Fruit fly (Drosophila melanogaster) whole organism, prepupa: ENCODE data around the gene CG33096.

Experiments used
- CG10631 ChIP-seq: fragments of 200-800 bp; sonication (Bioruptor generic); optimal IDR thresholded peaks from 2 replicates; lab custom pipeline; 2016; ENCODE audit warnings: missing biosample characterization, missing genetic modification characterization
- CG10669 ChIP-seq: fragments of 200-800 bp; sonication (Bioruptor generic); optimal IDR thresholded peaks from 3 replicates; lab custom pipeline; 2018; ENCODE audit warnings: missing biosample characterization, mild to moderate bottlenecking, missing genetic modification characterization, moderate library complexity
- CG11902 ChIP-seq: fragments of 200-800 bp; sonication (Bioruptor generic); optimal IDR thresholded peaks from 3 replicates; lab custom pipeline; 2016; ENCODE audit warnings: missing biosample characterization, missing genetic modification characterization
- CG15336 ChIP-seq: fragments of 200-800 bp; sonication (Bioruptor generic); IDR thresholded peaks from 2 replicates; pipeline ENCODE4 v1.3.6; 2022; ENCODE audit warnings: missing biosample characterization, missing genetic modification characterization
- CG1621 ChIP-seq: fragments of 200-800 bp; sonication (Bioruptor generic); optimal IDR thresholded peaks from 3 replicates; lab custom pipeline; 2018; ENCODE audit warnings: missing biosample characterization, mild to moderate bottlenecking, missing genetic modification characterization
- CG3919 ChIP-seq: fragments of 200-800 bp; sonication (Bioruptor generic); optimal IDR thresholded peaks from 3 replicates; lab custom pipeline; 2016; ENCODE audit warnings: missing biosample characterization, missing genetic modification characterization
- CG4318 ChIP-seq: fragments of 200-800 bp; sonication (Bioruptor generic); optimal IDR thresholded peaks from 3 replicates; lab custom pipeline; 2017; ENCODE audit warnings: missing biosample characterization, mild to moderate bottlenecking, missing genetic modification characterization
- CG6163 ChIP-seq: fragments of 200-800 bp; sonication (Bioruptor generic); IDR thresholded peaks from 3 replicates; pipeline ENCODE4 v1.3.6; 2022; ENCODE audit warnings: missing biosample characterization, missing genetic modification characterization
- CG6276 ChIP-seq: fragments of 200-800 bp; sonication (Bioruptor generic); optimal IDR thresholded peaks from 2 replicates; lab custom pipeline; 2017; ENCODE audit warnings: missing biosample characterization, mild to moderate bottlenecking, missing genetic modification characterization
- CG6808 ChIP-seq: fragments of 200-800 bp; sonication (Bioruptor generic); optimal IDR thresholded peaks from 3 replicates; lab custom pipeline; 2017; ENCODE audit warnings: missing biosample characterization, missing genetic modification characterization, mild to moderate bottlenecking, moderate library complexity, missing genetic modification reagents
- CG8632 ChIP-seq: fragments of 200-800 bp; sonication (Bioruptor generic); optimal IDR thresholded peaks from 3 replicates; lab custom pipeline; 2016; ENCODE audit warnings: missing biosample characterization, missing genetic modification characterization
- CG9139 ChIP-seq: fragments of 200-800 bp; sonication (Bioruptor generic); optimal IDR thresholded peaks from 3 replicates; lab custom pipeline; 2017; ENCODE audit warnings: missing biosample characterization, mild to moderate bottlenecking, missing genetic modification characterization
- Eip78C ChIP-seq: fragments of 200-800 bp; sonication (Bioruptor generic); peaks from one replicate; lab custom pipeline; 2016; ENCODE audit warnings: missing biosample characterization, missing genetic modification characterization
- Ets96B ChIP-seq: fragments of 200-800 bp; optimal IDR thresholded peaks from 2 replicates; lab custom pipeline; 2019; ENCODE audit warnings: missing biosample characterization, mild to moderate bottlenecking, missing genetic modification characterization, moderate library complexity
- Gug ChIP-seq: fragments of 200-800 bp; sonication (Bioruptor generic); IDR thresholded peaks from 2 replicates; pipeline ENCODE4 v1.3.6; 2022; ENCODE audit warnings: missing biosample characterization, missing genetic modification characterization
- Hr38 ChIP-seq: sonication (Bioruptor generic); optimal IDR thresholded peaks from 2 replicates; lab custom pipeline; 2016; ENCODE audit warnings: missing biosample characterization, missing genetic modification characterization
- Hr39 ChIP-seq: fragments of 200-800 bp; sonication (Bioruptor generic); optimal IDR thresholded peaks from 2 replicates; lab custom pipeline; 2016; ENCODE audit warnings: missing biosample characterization, missing genetic modification characterization
- Hr4 ChIP-seq: fragments of 200-800 bp; sonication (Bioruptor generic); optimal IDR thresholded peaks from 3 replicates; lab custom pipeline; 2016; ENCODE audit warnings: missing biosample characterization, missing genetic modification characterization
- Met ChIP-seq: fragments of 200-800 bp; sonication (Bioruptor generic); optimal IDR thresholded peaks from 3 replicates; lab custom pipeline; 2016; ENCODE audit warnings: missing biosample characterization, missing genetic modification characterization
- Sox102F ChIP-seq: fragments of 200-800 bp; sonication (Bioruptor generic); optimal IDR thresholded peaks from 2 replicates; lab custom pipeline; 2016; ENCODE audit warnings: missing biosample characterization, mild to moderate bottlenecking, missing genetic modification characterization
- Sox14 ChIP-seq: fragments of 200-800 bp; sonication (Bioruptor generic); optimal IDR thresholded peaks from 3 replicates; lab custom pipeline; 2016; ENCODE audit warnings: missing biosample characterization, missing genetic modification characterization
- achi ChIP-seq: fragments of 200-800 bp; sonication (Bioruptor generic); optimal IDR thresholded peaks from 3 replicates; lab custom pipeline; 2016; ENCODE audit warnings: missing biosample characterization, missing genetic modification characterization
- acj6 ChIP-seq: fragments of 200-800 bp; sonication (Bioruptor generic); optimal IDR thresholded peaks from 3 replicates; lab custom pipeline; 2016; ENCODE audit warnings: missing biosample characterization, missing genetic modification characterization
- esn ChIP-seq: fragments of 200-800 bp; sonication (Bioruptor generic); optimal IDR thresholded peaks from 2 replicates; lab custom pipeline; 2016; ENCODE audit warnings: missing biosample characterization, mild to moderate bottlenecking, missing genetic modification characterization, moderate library complexity
- fd59A ChIP-seq: fragments of 200-800 bp; sonication (Bioruptor generic); optimal IDR thresholded peaks from 2 replicates; lab custom pipeline; 2017; ENCODE audit warnings: missing biosample characterization, mild to moderate bottlenecking, missing genetic modification characterization, missing genetic modification reagents
- fkh ChIP-seq: fragments of 200-800 bp; sonication (Bioruptor generic); optimal IDR thresholded peaks from 3 replicates; lab custom pipeline; 2017; ENCODE audit warnings: missing biosample characterization, mild to moderate bottlenecking, missing genetic modification characterization, moderate library complexity
- pdm3 ChIP-seq: fragments of 200-800 bp; sonication (Bioruptor generic); optimal IDR thresholded peaks from 3 replicates; lab custom pipeline; 2016; ENCODE audit warnings: missing biosample characterization, missing genetic modification characterization
- ss ChIP-seq, 2 experiments: fragments of 200-800 bp; sonication (Bioruptor generic); optimal IDR thresholded peaks; 2 replicates in 1 of 2; 3 replicates in 1 of 2; lab custom pipeline; 2017 to 2018; ENCODE audit warnings: mild to moderate bottlenecking in 2 of 2, missing biosample characterization in 2 of 2, missing genetic modification characterization in 2 of 2, moderate library complexity in 1 of 2
- svp ChIP-seq: fragments of 200-800 bp; sonication (Bioruptor generic); peaks from one replicate; lab custom pipeline; 2016; ENCODE audit warnings: missing biosample characterization, missing genetic modification characterization
- vri ChIP-seq: fragments of 200-800 bp; sonication (Bioruptor generic); optimal IDR thresholded peaks from 3 replicates; lab custom pipeline; 2016; ENCODE audit warnings: missing biosample characterization, mild to moderate bottlenecking, missing genetic modification characterization

The CG33096 gene

DNA sequence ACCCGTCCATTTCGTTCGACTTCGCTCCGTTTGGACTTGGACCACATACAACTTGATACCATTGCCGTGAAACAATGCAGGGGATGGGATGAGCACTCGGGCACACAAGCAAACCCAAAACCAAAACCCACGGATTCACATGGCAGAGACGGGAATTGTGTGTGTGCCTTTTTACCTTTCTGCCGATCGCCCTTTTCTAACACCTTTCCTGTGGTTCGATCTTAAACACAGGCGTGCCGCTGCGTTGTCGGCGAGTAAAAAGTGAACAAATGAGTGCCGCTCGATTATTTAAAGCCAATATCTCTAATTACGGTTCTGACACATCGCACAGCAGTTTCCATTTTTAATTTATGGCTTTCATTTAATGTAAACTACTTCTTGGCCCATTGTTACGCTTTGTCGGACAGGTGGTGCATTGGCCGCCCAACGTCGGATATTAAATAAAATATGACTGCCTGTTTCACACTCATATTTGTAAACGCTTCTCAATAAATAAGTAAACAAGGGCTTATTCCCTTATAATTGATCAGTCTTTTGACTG, 20.1 kb upstream of the CG33096 start:
- TF ChIP-seq CG9139 (GFP tag; lab: Kevin White, UChicago) (no peak), CG6808 (GFP tag; lab: Kevin White, UChicago) (no peak), pdm3 (GFP tag; lab: Kevin White, UChicago) (no peak), esn (GFP tag; lab: Kevin White, UChicago) (no peak), Hr4 (GFP tag; lab: Kevin White, UChicago) (no peak), Sox14 (GFP tag; lab: Kevin White, UChicago) (no peak), Met (no peak), svp (GFP tag; lab: Kevin White, UChicago) (no peak), fd59A (GFP tag; lab: Kevin White, UChicago) (no peak), CG10669 (no peak), Sox102F (GFP tag; lab: Kevin White, UChicago) (no peak), CG1621 (tag; lab: Kevin White, UChicago) (no peak), achi (GFP tag; lab: Kevin White, UChicago) (no peak), Ets96B (tag; lab: Kevin White, UChicago) (no peak), Hr39 (no peak), CG3919 (GFP tag; lab: Kevin White, UChicago) (no peak), CG8632 (GFP tag; lab: Kevin White, UChicago) (no peak), CG4318 (GFP tag; lab: Kevin White, UChicago) (no peak), CG11902 (GFP tag; lab: Kevin White, UChicago) (no peak)

DNA sequence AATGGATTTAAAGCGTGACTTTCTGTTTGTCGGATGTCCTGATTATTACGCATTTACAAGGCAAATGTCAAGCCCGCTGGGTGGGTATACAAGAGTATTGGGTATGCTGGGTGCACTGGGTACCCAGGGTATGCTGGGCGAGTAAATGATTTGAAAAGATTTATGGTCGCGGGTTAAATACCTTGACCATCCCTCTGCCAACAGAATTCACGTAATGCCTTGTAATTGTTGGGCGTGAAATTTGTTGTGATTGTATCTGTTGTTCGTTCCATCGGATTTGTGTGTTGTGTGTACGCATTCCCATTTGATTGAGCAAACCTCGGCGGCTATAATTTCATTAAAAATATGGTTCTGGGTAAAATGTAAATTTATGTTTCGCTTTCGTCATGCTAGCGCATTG, 18.8 kb upstream of the CG33096 start:
- no peak for TF ChIP-seq Hr4 (GFP tag; lab: Kevin White, UChicago)
- no peak for TF ChIP-seq Hr38 (GFP tag; lab: Kevin White, UChicago)
- TF ChIP-seq CG10631 (GFP tag; lab: Kevin White, UChicago) = no peak
- no peak for TF ChIP-seq Gug (GFP tag; lab: Robert Waterston, UW)
- TF ChIP-seq acj6 (GFP tag; lab: Kevin White, UChicago) = no peak

DNA sequence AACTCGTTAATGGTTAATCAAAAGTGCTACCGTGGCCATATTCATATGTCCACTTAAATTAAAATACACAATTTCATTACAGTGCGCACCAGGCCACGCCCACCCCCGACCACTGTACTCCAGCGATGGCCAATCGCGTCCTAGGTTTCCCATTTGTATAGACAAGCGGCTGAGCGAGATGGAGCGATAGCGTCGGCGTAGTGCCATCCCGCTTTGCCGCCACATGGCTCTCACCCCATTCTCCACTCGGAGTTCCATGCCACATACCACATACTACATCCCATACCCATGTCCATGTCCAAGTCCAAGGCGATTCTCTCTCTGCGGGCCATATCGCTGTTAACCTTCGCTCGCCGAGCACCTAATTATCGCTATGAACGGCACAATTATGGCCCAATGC, 17.0 kb upstream of the CG33096 start:
- no peak for TF ChIP-seq CG6163
- peak; percentile 52 for TF ChIP-seq Eip78C (GFP tag; lab: Kevin White, UChicago)
- TF ChIP-seq fkh (GFP tag; lab: Kevin White, UChicago) = peak; percentile 93

DNA sequence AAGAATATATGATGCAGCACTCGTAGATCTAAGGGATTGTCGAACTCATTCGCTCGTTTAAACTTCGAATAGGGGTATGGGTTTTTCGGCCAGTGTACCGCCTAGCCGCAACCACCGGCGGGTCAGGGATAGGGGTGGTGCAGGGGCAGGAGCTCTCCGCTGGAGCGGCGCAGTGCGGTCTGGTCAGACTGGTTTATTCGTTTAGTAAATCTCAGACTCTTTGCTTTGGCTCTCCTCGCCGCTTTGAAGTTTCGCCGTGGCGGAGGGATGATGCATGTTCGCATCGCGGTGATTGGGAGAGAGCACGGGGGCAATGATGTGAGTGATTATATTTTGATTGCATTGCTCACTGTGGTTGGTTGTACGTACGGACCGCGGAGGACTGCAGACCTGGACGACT, 15.1 kb upstream of the CG33096 start, which contains the start of gene fd96Ca:
Gene fd96Ca (plus strand): TSS at position 337 of the 400 bp plus-strand sequence.
- no peak for TF ChIP-seq CG15336
- TF ChIP-seq CG1621 (tag; lab: Kevin White, UChicago) = peak; percentile 3

DNA sequence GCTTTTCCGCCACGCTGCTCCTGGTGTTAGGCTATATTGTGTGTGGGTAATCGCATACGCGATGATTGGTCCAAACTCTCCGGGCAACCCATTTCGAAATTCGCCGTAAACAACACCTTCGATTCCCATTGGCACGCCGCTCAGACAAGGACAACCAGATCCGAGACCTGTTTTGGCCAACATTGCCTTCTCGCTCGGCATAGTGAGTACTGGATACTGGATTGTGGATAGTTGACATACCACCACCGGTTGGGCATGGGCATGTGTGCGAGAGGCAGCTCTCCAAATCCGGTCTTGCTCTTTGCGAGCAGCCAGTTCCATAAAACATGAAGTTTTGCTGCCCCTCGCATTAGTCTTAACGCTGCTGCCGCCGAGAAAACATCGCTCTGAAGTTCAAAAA, 2.8 kb upstream of the CG33096 start, which contains the start of gene fd96Cb:
Gene fd96Cb (plus strand): TSS at position 374 of the 400 bp plus-strand sequence.
- TF ChIP-seq CG1621 (tag; lab: Kevin White, UChicago) (peak; percentile 87), CG6276 (no peak), ss (GFP tag; optimal IDR thresholded peaks at IDR 0.05; lab: Kevin White, UChicago) (peak in 1 of 2 experiments; percentile 32)

DNA sequence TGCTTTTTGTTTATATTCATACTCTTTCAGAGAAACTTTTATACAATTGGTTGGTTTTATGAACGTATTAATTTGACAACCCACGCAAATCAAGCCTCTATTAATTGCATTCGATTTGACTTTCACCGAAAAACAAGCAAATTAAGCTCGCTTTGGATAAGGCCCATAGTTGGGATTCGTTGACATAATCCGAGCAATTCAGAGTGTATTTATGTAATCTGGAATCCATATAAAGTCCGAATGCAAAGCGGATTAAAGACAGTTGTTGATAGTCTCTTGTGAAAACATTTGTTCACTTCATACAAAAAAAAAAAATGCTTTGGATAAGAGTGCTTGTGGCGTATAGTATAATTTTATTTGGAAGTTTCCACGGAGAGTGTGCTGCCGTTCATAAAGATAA, 4.8 kb downstream of the CG33096 start, which contains the start of gene CG45095:
Gene CG45095 (plus strand): TSS at position 301 of the 400 bp plus-strand sequence.
- TF ChIP-seq CG1621 (tag; lab: Kevin White, UChicago) (no peak), vri (GFP tag; lab: Kevin White, UChicago) (peak; percentile 57)
- TF ChIP-seq, all 60 proteins: peak for 1
